Fruit fly (Drosophila melanogaster) whole organism, wandering third instar larva: ENCODE measurements around the gene CG14966.

Source experiments
- Abd-B ChIP-seq: fragments of >200 bp; optimal IDR thresholded peaks from 2 replicates; lab custom pipeline; 2017; ENCODE audit warnings: missing biosample characterization, missing genetic modification characterization
- CG32264 ChIP-seq: fragments of 200-800 bp; sonication (Bioruptor generic); optimal IDR thresholded peaks from 2 replicates; lab custom pipeline; 2016; ENCODE audit warnings: missing biosample characterization, missing genetic modification characterization
- CG9705 ChIP-seq: fragments of 200-800 bp; sonication (Bioruptor generic); optimal IDR thresholded peaks from 2 replicates; lab custom pipeline; 2018; ENCODE audit warnings: missing biosample characterization, mild to moderate bottlenecking, missing genetic modification characterization
- CrebA ChIP-seq: fragments of 200-800 bp; sonication (Bioruptor generic); optimal IDR thresholded peaks from 2 replicates; lab custom pipeline; 2016; ENCODE audit warnings: missing biosample characterization, mild to moderate bottlenecking, missing genetic modification characterization, borderline replicate concordance
- Dfd ChIP-seq: fragments of >200 bp; optimal IDR thresholded peaks from 2 replicates; lab custom pipeline; 2017; ENCODE audit warnings: missing biosample characterization, missing genetic modification characterization
- Dif ChIP-seq: fragments of 200-275, 200-300 bp; sonication (Bioruptor generic); optimal IDR thresholded peaks from 2 replicates; lab custom pipeline; 2018; ENCODE audit warnings: missing biosample characterization, missing genetic modification characterization; ENCODE audit not compliant: partially characterized antibody
- GATAd ChIP-seq: sonication (Bioruptor generic); optimal IDR thresholded peaks from 2 replicates; lab custom pipeline; 2016; ENCODE audit warnings: missing biosample characterization, missing genetic modification characterization
- HLH106 ChIP-seq: fragments of 200-800 bp; optimal IDR thresholded peaks from 3 replicates; lab custom pipeline; 2019; ENCODE audit warnings: missing biosample characterization, mild to moderate bottlenecking, missing genetic modification characterization, moderate library complexity
- Hnf4 ChIP-seq: fragments of 200-800 bp; sonication (Bioruptor generic); optimal IDR thresholded peaks from 2 replicates; lab custom pipeline; 2016; ENCODE audit warnings: missing biosample characterization, mild to moderate bottlenecking, missing genetic modification characterization
- Hr78 ChIP-seq: fragments of >200 bp; optimal IDR thresholded peaks from 2 replicates; lab custom pipeline; 2017; ENCODE audit warnings: missing biosample characterization, missing genetic modification characterization
- Hr83 ChIP-seq: fragments of 200-300 bp; sonication (Bioruptor generic); optimal IDR thresholded peaks from 2 replicates; lab custom pipeline; 2016; ENCODE audit warnings: missing biosample characterization, mild to moderate bottlenecking, missing genetic modification characterization, moderate library complexity; ENCODE audit not compliant: poor library complexity, severe bottlenecking
- Jra ChIP-seq: sonication (Bioruptor generic); optimal IDR thresholded peaks from 2 replicates; lab custom pipeline; 2016; ENCODE audit warnings: missing biosample characterization, missing genetic modification characterization
- Mio ChIP-seq: sonication (Bioruptor generic); optimal IDR thresholded peaks from 2 replicates; lab custom pipeline; 2016; ENCODE audit warnings: missing biosample characterization, missing genetic modification characterization
- Myc ChIP-seq: fragments of >200 bp; optimal IDR thresholded peaks from 2 replicates; lab custom pipeline; 2017
- N ChIP-seq: fragments of >200 bp; optimal IDR thresholded peaks from 2 replicates; lab custom pipeline; 2018; ENCODE audit warnings: missing biosample characterization, missing external identifiers, missing genetic modification characterization
- OdsH ChIP-seq: fragments of 200-800 bp; sonication (Bioruptor generic); optimal IDR thresholded peaks from 2 replicates; lab custom pipeline; 2016; ENCODE audit warnings: missing biosample characterization, mild to moderate bottlenecking, missing genetic modification characterization
- Rel ChIP-seq, 2 experiments: fragments of 200-800 bp; sonication (Bioruptor generic) in 1 of 2; optimal IDR thresholded peaks; 2 replicates in 1 of 2; 3 replicates in 1 of 2; lab custom pipeline; 2016 to 2019; ENCODE audit warnings: mild to moderate bottlenecking in 2 of 2, missing biosample characterization in 2 of 2, missing genetic modification characterization in 2 of 2, moderate library complexity in 1 of 2
- Sp1 ChIP-seq: fragments of 200-800 bp; sonication (Bioruptor generic); optimal IDR thresholded peaks from 3 replicates; lab custom pipeline; 2019; ENCODE audit warnings: missing biosample characterization, mild to moderate bottlenecking, missing genetic modification characterization, moderate library complexity
- Vsx2 ChIP-seq: fragments of 200-300, 225-300 bp; sonication (Bioruptor generic); optimal IDR thresholded peaks from 2 replicates; lab custom pipeline; 2018; ENCODE audit warnings: missing biosample characterization, missing genetic modification characterization; ENCODE audit not compliant: partially characterized antibody
- br ChIP-seq: fragments of 200-800 bp; sonication (Bioruptor generic); optimal IDR thresholded peaks from 2 replicates; lab custom pipeline; 2016; ENCODE audit warnings: missing biosample characterization, missing genetic modification characterization
- brk ChIP-seq: fragments of 200-800 bp; sonication (Bioruptor generic); optimal IDR thresholded peaks from 2 replicates; lab custom pipeline; 2016; ENCODE audit warnings: missing biosample characterization, mild to moderate bottlenecking, missing genetic modification characterization
- dl ChIP-seq, 2 experiments: fragments of 175-275, 200-275 bp in 1 of 2; fragments of 200-275 bp in 1 of 2; sonication (Bioruptor generic); optimal IDR thresholded peaks; lab custom pipeline; 2018; ENCODE audit warnings: mild to moderate bottlenecking in 2 of 2, missing biosample characterization in 2 of 2, missing genetic modification characterization in 2 of 2, moderate library complexity in 2 of 2; ENCODE audit not compliant: partially characterized antibody in 2 of 2, insufficient read depth in 1 of 2
- dmrt93B ChIP-seq: fragments of 200-800 bp; sonication (Bioruptor generic); optimal IDR thresholded peaks from 2 replicates; lab custom pipeline; 2018; ENCODE audit warnings: missing biosample characterization, mild to moderate bottlenecking, missing genetic modification characterization
- dsf ChIP-seq: sonication (Bioruptor generic); optimal IDR thresholded peaks from 2 replicates; lab custom pipeline; 2016; ENCODE audit warnings: missing biosample characterization, missing genetic modification characterization, borderline replicate concordance
- ey ChIP-seq: fragments of 200-800 bp; sonication (Bioruptor generic); optimal IDR thresholded peaks from 2 replicates; lab custom pipeline; 2016; ENCODE audit warnings: missing biosample characterization, missing genetic modification characterization
- foxo ChIP-seq, 2 experiments: fragments of 200-800 bp; sonication (Bioruptor generic); optimal IDR thresholded peaks; 2 replicates in 1 of 2; 3 replicates in 1 of 2; lab custom pipeline; 2016 to 2017; ENCODE audit warnings: missing biosample characterization in 2 of 2, missing genetic modification characterization in 2 of 2
- fru ChIP-seq: fragments of 200-800 bp; sonication (Bioruptor generic); optimal IDR thresholded peaks from 3 replicates; lab custom pipeline; 2016; ENCODE audit warnings: missing biosample characterization, mild to moderate bottlenecking, missing genetic modification characterization
- h ChIP-seq: fragments of 200-800 bp; sonication (Bioruptor generic); optimal IDR thresholded peaks from 3 replicates; lab custom pipeline; 2016; ENCODE audit warnings: missing biosample characterization, mild to moderate bottlenecking, missing genetic modification characterization
- jim ChIP-seq: fragments of 175-275, 200-325 bp; sonication (Bioruptor generic); optimal IDR thresholded peaks from 2 replicates; lab custom pipeline; 2016; ENCODE audit warnings: missing biosample characterization, mild to moderate bottlenecking, missing genetic modification characterization
- lola ChIP-seq: fragments of >200 bp; optimal IDR thresholded peaks from 2 replicates; lab custom pipeline; 2017; ENCODE audit warnings: missing biosample characterization, missing genetic modification characterization
- pan ChIP-seq: fragments of >200 bp; optimal IDR thresholded peaks from 2 replicates; lab custom pipeline; 2017
- psq ChIP-seq: fragments of 200-800 bp; sonication (Bioruptor generic); optimal IDR thresholded peaks from 3 replicates; lab custom pipeline; 2017; ENCODE audit warnings: missing biosample characterization, mild to moderate bottlenecking, missing genetic modification characterization, moderate library complexity
- rgr ChIP-seq: fragments of 200-800 bp; sonication (Bioruptor generic); optimal IDR thresholded peaks from 3 replicates; lab custom pipeline; 2016; ENCODE audit warnings: missing biosample characterization, mild to moderate bottlenecking, missing genetic modification characterization
- sage ChIP-seq: fragments of 200-800 bp; sonication (Bioruptor generic); optimal IDR thresholded peaks from 2 replicates; lab custom pipeline; 2016; ENCODE audit warnings: missing biosample characterization, mild to moderate bottlenecking, missing genetic modification characterization
- sv ChIP-seq: fragments of 200-800 bp; sonication (Bioruptor generic); optimal IDR thresholded peaks from 3 replicates; lab custom pipeline; 2016; ENCODE audit warnings: missing biosample characterization, missing genetic modification characterization
- tai ChIP-seq: sonication (Bioruptor generic); optimal IDR thresholded peaks from 2 replicates; lab custom pipeline; 2016; ENCODE audit warnings: missing biosample characterization, missing genetic modification characterization
- usp ChIP-seq: fragments of >200 bp; optimal IDR thresholded peaks from 2 replicates; lab custom pipeline; 2017; ENCODE audit warnings: missing biosample characterization, missing genetic modification characterization
- woc ChIP-seq: sonication (Bioruptor generic); optimal IDR thresholded peaks from 2 replicates; lab custom pipeline; 2016; ENCODE audit warnings: missing biosample characterization, mild to moderate bottlenecking, missing genetic modification characterization

Gene CG14966

dm6 chr3L:3240597-3241367 is 43.4 kb upstream of the CG14966 start:
- TF ChIP-seq rgr (peak; percentile 94), dmrt93B (GFP tag; lab: Kevin White, UChicago) (peak; percentile 93), pan (lab: Kevin White, UChicago) (no peak), CG9705 (GFP tag; lab: Kevin White, UChicago) (peak; percentile 80), h (GFP tag; lab: Kevin White, UChicago) (peak; percentile 91), Abd-B (GFP tag; lab: Kevin White, UChicago) (no peak), psq (GFP tag; lab: Kevin White, UChicago) (peak; percentile 94), foxo (GFP tag; optimal IDR thresholded peaks at IDR 0.05; lab: Kevin White, UChicago) (peak; percentile 60 to 87), Myc (lab: Kevin White, UChicago) (no peak), Rel (GFP tag; optimal IDR thresholded peaks at IDR 0.05; lab: Kevin White, UChicago) (peak; percentile 75), Rel (tag; optimal IDR thresholded peaks at IDR 0.05; lab: Kevin White, UChicago) (peak; percentile 80), Dfd (GFP tag; lab: Kevin White, UChicago) (no peak), Jra (peak; percentile 30), OdsH (GFP tag; lab: Kevin White, UChicago) (peak; percentile 90), Hr78 (GFP tag; lab: Kevin White, UChicago) (no peak), CG32264 (GFP tag; lab: Kevin White, UChicago) (peak; percentile 85), Hnf4 (peak; percentile 89), N (GFP tag; lab: Kevin White, UChicago) (no peak), usp (GFP tag; lab: Kevin White, UChicago) (no peak), dsf (GFP tag; lab: Kevin White, UChicago) (no peak), dl (GFP tag; optimal IDR thresholded peaks at IDR 0.05; lab: Kevin White, UChicago; ENCODE audit: insufficient read depth in 1 of 2, partially characterized antibody in 2 of 2) (no peak), tai (GFP tag; lab: Kevin White, UChicago) (peak; percentile 74), lola (GFP tag; lab: Kevin White, UChicago) (no peak), CrebA (GFP tag; lab: Kevin White, UChicago) (peak; percentile 71), jim (GFP tag; lab: Kevin White, UChicago) (no peak), sv (no peak), brk (GFP tag; lab: Kevin White, UChicago) (peak; percentile 90), sage (GFP tag; lab: Kevin White, UChicago) (peak; percentile 85), Sp1 (GFP tag; lab: Kevin White, UChicago) (peak; percentile 98), HLH106 (tag; lab: Kevin White, UChicago) (peak; percentile 97), Dif (GFP tag; lab: Kevin White, UChicago) (no peak), br (peak; percentile 85), woc (GFP tag; lab: Kevin White, UChicago) (peak; percentile 79), Mio (GFP tag; lab: Kevin White, UChicago) (no peak), fru (GFP tag; lab: Kevin White, UChicago) (peak; percentile 89), ey (peak; percentile 84), GATAd (GFP tag; lab: Kevin White, UChicago) (peak; percentile 30), Hr83 (GFP tag; lab: Kevin White, UChicago) (peak; percentile 17), Vsx2 (GFP tag; lab: Kevin White, UChicago) (no peak)
